Worm (Caenorhabditis elegans) whole organism, early embryonic: Measurements from ENCODE around the gene T21B10.4.

ENCODE experiments used
- B0310.2 ChIP-seq: sonication (generic microtip); optimal IDR thresholded peaks from 2 replicates; lab custom pipeline; 2016; ENCODE audit warnings: mild to moderate bottlenecking, missing genetic modification characterization, missing compliant biosample characterization
- aly-1 ChIP-seq: sonication (generic microtip); optimal IDR thresholded peaks from 2 replicates; lab custom pipeline; 2016; ENCODE audit warnings: missing genetic modification characterization, missing compliant biosample characterization
- ama-1 ChIP-seq: fragments of 150-350 bp; optimal IDR thresholded peaks from 2 replicates; lab custom pipeline; 2014
- ceh-13 ChIP-seq: fragments of 200-800 bp; sonication (Bioruptor generic); optimal IDR thresholded peaks from 2 replicates; lab custom pipeline; 2018; ENCODE audit warnings: mild to moderate bottlenecking, missing genetic modification characterization, missing compliant biosample characterization
- ceh-36 ChIP-seq: sonication (generic microtip); optimal IDR thresholded peaks from 2 replicates; lab custom pipeline; 2016; ENCODE audit warnings: missing genetic modification characterization, inconsistent platforms, missing compliant biosample characterization
- ets-7 ChIP-seq: sonication (generic microtip); optimal IDR thresholded peaks from 2 replicates; lab custom pipeline; 2016; ENCODE audit warnings: missing genotype, missing genetic modification characterization, missing compliant biosample characterization
- flt-1 ChIP-seq: fragments of 200-800 bp; sonication (Bioruptor generic); IDR thresholded peaks from 2 replicates; pipeline ENCODE4 v1.3.6; 2022; ENCODE audit warnings: missing genetic modification characterization, missing compliant biosample characterization
- hmg-4 ChIP-seq: fragments of 200-800 bp; sonication (Bioruptor generic); optimal IDR thresholded peaks from 2 replicates; lab custom pipeline; 2018; ENCODE audit warnings: mild to moderate bottlenecking, missing genetic modification characterization, missing compliant biosample characterization
- hnd-1 ChIP-seq: sonication (generic microtip); optimal IDR thresholded peaks from 2 replicates; lab custom pipeline; 2016; ENCODE audit warnings: missing genetic modification characterization, missing compliant biosample characterization
- scrt-1 ChIP-seq: fragments of 200-800 bp; sonication (Bioruptor generic); IDR thresholded peaks from 2 replicates; pipeline ENCODE4 v1.3.6; 2022; ENCODE audit warnings: missing genetic modification characterization, missing compliant biosample characterization
- sea-1 ChIP-seq: fragments of 200-800 bp; sonication (Bioruptor generic); conservative IDR thresholded peaks from 2 replicates; pipeline ENCODE4 v1.3.6; 2022; ENCODE audit warnings: missing genetic modification characterization, missing compliant biosample characterization
- tbx-37 ChIP-seq: fragments of 200-800 bp; sonication (Bioruptor generic); conservative IDR thresholded peaks from 2 replicates; pipeline ENCODE4 v1.3.6; 2022; ENCODE audit warnings: missing genetic modification reagents, missing genetic modification characterization, missing compliant biosample characterization
- tra-4 ChIP-seq: sonication (generic microtip); optimal IDR thresholded peaks from 2 replicates; lab custom pipeline; 2017; ENCODE audit warnings: missing genetic modification characterization, missing compliant biosample characterization

- TF ChIP-seq ama-1 (lab: Kevin White, UChicago) = no peak
- TF ChIP-seq B0310.2 = no peak
- TF ChIP-seq tbx-37 (GFP tag; lab: Robert Waterston, UW) = no peak
- TF ChIP-seq ets-7 (tag; lab: Kevin White, UChicago) = no peak
- no peak for TF ChIP-seq scrt-1 (GFP tag; lab: Robert Waterston, UW)
- TF ChIP-seq flt-1 (GFP tag; lab: Robert Waterston, UW) = no peak
- TF ChIP-seq hnd-1 (tag; lab: Kevin White, UChicago) = no peak
- no peak for TF ChIP-seq sea-1 (GFP tag; lab: Robert Waterston, UW)
- no peak for TF ChIP-seq tra-4 (tag; lab: Kevin White, UChicago)
- TF ChIP-seq hmg-4 (GFP tag; lab: Kevin White, UChicago) = no peak
- TF ChIP-seq ceh-36 = no peak
- TF ChIP-seq ceh-13 (GFP tag; lab: Kevin White, UChicago) = no peak
- TF ChIP-seq aly-1 (tag; lab: Kevin White, UChicago) = no peak
Measured at ce11 chrII:8914654-8915053, 26.0 kb upstream of the T21B10.4 start.
